Worm (Caenorhabditis elegans) whole organism, young adult: Measurements from ENCODE around the gene imb-2.

ENCODE experiments used
- ccch-3 ChIP-seq: fragments of 200-800 bp; sonication (Bioruptor generic); optimal IDR thresholded peaks from 2 replicates; lab custom pipeline; 2018; ENCODE audit warnings: mild to moderate bottlenecking, missing genetic modification characterization, missing compliant biosample characterization
- nfya-1 ChIP-seq: sonication (generic microtip); optimal IDR thresholded peaks from 2 replicates; lab custom pipeline; 2017; ENCODE audit warnings: antibody characterized with exemption, missing compliant biosample characterization, missing genetic modification characterization, borderline replicate concordance; ENCODE audit not compliant: insufficient read depth
- tbp1 ChIP-seq: fragments of 200-800 bp; sonication (Bioruptor generic); optimal IDR thresholded peaks from 2 replicates; lab custom pipeline; 2018; ENCODE audit warnings: mild to moderate bottlenecking, missing genetic modification characterization, missing compliant biosample characterization
- unc-62 ChIP-seq: fragments of 150-350 bp; optimal IDR thresholded peaks from 2 replicates; lab custom pipeline; 2014; ENCODE audit warnings: missing biosample characterization, missing genetic modification reagents, missing genetic modification characterization

DNA sequence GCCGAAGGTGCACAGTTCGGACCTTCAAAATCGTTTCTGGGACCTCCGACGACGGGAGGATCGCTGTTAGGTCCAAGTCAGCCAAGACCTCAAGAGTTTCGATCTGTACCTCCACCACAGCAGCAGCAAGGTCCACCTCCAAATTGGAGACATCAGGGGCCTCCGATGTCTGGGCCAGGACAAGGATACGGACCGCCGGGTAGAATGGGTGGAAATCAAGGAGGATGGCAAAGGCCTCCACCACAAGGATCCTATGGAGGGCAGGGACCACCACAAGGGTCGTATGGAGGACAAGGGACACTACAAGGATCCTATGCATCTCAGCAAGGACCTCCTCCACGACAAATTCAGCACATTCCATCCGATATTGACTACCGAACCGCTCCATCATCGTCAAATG, 4.8 kb upstream of the imb-2 start:
- TF ChIP-seq unc-62 (GFP tag; lab: Kevin White, UChicago) (no peak), tbp1 (GFP tag; lab: Kevin White, UChicago) (no peak), nfya-1 (tag; lab: Kevin White, UChicago) (no peak), ccch-3 (no peak)
